Fruit fly (Drosophila melanogaster) S2 (cell line): Measurements from ENCODE around the gene CG43447.

Source experiments
- CG8478 ChIP-seq: fragments of >200 bp; optimal IDR thresholded peaks from 2 replicates; lab custom pipeline; 2018
- CTCF ChIP-seq, 2 experiments: fragments of >200 bp; optimal IDR thresholded peaks; 2 replicates each; lab custom pipeline; 2018

DNA sequence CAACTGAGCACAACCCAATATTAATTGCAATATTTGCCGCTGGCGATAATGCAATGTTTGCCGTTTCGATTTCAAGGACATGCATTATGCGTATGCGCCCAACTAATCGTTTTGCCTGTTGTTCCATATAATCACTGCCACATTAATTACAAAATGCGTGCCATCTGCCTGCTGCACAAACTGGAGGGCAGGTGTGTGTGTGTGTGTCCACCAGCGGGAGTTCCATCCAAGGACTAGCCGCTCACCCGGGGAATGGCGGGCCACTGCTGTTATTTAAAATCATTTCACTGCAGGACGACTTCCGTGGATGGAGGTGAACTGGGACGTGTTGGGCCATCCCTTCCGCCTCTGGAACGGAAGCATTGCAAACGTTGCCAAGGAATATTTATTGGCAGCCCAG is 5.2 kb downstream of the CG43447 start:
- TF ChIP-seq CG8478 (lab: Kevin White, UChicago) (no peak), CTCF (optimal IDR thresholded peaks at IDR 0.05; lab: Kevin White, UChicago) (no peak)
